Worm (Caenorhabditis elegans) whole organism, mixed stage, embryonic: ENCODE data around the gene Y39G8B.5.

Experiments
- M03D4.4 ChIP-seq: sonication (generic microtip); optimal IDR thresholded peaks from 2 replicates; lab custom pipeline; 2017; ENCODE audit warnings: mild to moderate bottlenecking, missing genetic modification characterization, missing compliant biosample characterization
- bed-3 ChIP-seq: fragments of 200-800 bp; sonication (Bioruptor generic); optimal IDR thresholded peaks from 3 replicates; lab custom pipeline; 2018; ENCODE audit warnings: mild to moderate bottlenecking, missing genetic modification characterization, moderate library complexity, missing compliant biosample characterization
- blmp-1 ChIP-seq: fragments of 150-350 bp; optimal IDR thresholded peaks from 2 replicates; lab custom pipeline; 2014; ENCODE audit warnings: missing biosample characterization, missing genetic modification characterization
- ceh-43 ChIP-seq: fragments of 200-800 bp; sonication (Bioruptor generic); optimal IDR thresholded peaks from 2 replicates; lab custom pipeline; 2018; ENCODE audit warnings: mild to moderate bottlenecking, missing genetic modification characterization, moderate library complexity, missing compliant biosample characterization
- ceh-83 ChIP-seq: fragments of 200-800 bp; sonication (Bioruptor generic); optimal IDR thresholded peaks from 2 replicates; lab custom pipeline; 2018; ENCODE audit warnings: mild to moderate bottlenecking, missing genetic modification characterization, missing compliant biosample characterization
- ces-1 ChIP-seq: fragments of 150-350 bp; optimal IDR thresholded peaks from 2 replicates; lab custom pipeline; 2014; ENCODE audit warnings: missing biosample characterization, missing genetic modification reagents, missing genetic modification characterization
- cnd-1 ChIP-seq: fragments of 200-800 bp; sonication (Bioruptor generic); optimal IDR thresholded peaks from 2 replicates; lab custom pipeline; 2018; ENCODE audit warnings: mild to moderate bottlenecking, missing genetic modification characterization, missing compliant biosample characterization
- drap-1 ChIP-seq: fragments of 200-800 bp; sonication (Bioruptor generic); optimal IDR thresholded peaks from 3 replicates; lab custom pipeline; 2018; ENCODE audit warnings: mild to moderate bottlenecking, missing genetic modification characterization, missing compliant biosample characterization
- elt-1 ChIP-seq: sonication (generic microtip); optimal IDR thresholded peaks from 2 replicates; lab custom pipeline; 2017; ENCODE audit warnings: missing genetic modification characterization, mild to moderate bottlenecking, missing compliant biosample characterization, antibody characterized with exemption, moderate library complexity, borderline replicate concordance; ENCODE audit not compliant: insufficient read depth
- elt-3 ChIP-seq: fragments of 150-350 bp; optimal IDR thresholded peaks from 2 replicates; lab custom pipeline; 2014; ENCODE audit warnings: missing biosample characterization, missing genetic modification characterization
- flh-1 ChIP-seq: fragments of 200-800 bp; sonication (Bioruptor generic); optimal IDR thresholded peaks from 2 replicates; lab custom pipeline; 2018; ENCODE audit warnings: mild to moderate bottlenecking, missing genetic modification characterization, moderate library complexity, missing compliant biosample characterization
- ham-2 ChIP-seq: fragments of 200-800 bp; sonication (Bioruptor generic); optimal IDR thresholded peaks from 2 replicates; lab custom pipeline; 2018; ENCODE audit warnings: mild to moderate bottlenecking, missing genetic modification characterization, missing compliant biosample characterization
- lin-13 ChIP-seq: fragments of 150-350 bp; optimal IDR thresholded peaks from 2 replicates; lab custom pipeline; 2014; ENCODE audit warnings: missing biosample characterization, missing genetic modification characterization
- mab-5 ChIP-seq: fragments of 150-350 bp; optimal IDR thresholded peaks from 2 replicates; lab custom pipeline; 2014; ENCODE audit warnings: missing biosample characterization, missing genetic modification characterization
- mep-1 ChIP-seq: fragments of 150-350 bp; optimal IDR thresholded peaks from 2 replicates; lab custom pipeline; 2017; ENCODE audit warnings: missing biosample characterization, missing genetic modification reagents, missing genetic modification characterization, inconsistent platforms
- mls-2 ChIP-seq: sonication (generic microtip); optimal IDR thresholded peaks from 2 replicates; lab custom pipeline; 2016; ENCODE audit warnings: mild to moderate bottlenecking, missing genetic modification characterization, moderate library complexity, missing compliant biosample characterization
- nhr-2 ChIP-seq: fragments of 150-350 bp; optimal IDR thresholded peaks from 2 replicates; lab custom pipeline; 2014; ENCODE audit warnings: missing biosample characterization, missing genetic modification characterization
- nhr-237 ChIP-seq: fragments of 150-350 bp; optimal IDR thresholded peaks from 2 replicates; lab custom pipeline; 2014; ENCODE audit warnings: missing biosample characterization, missing genetic modification characterization
- nhr-28 ChIP-seq: fragments of 150-350 bp; optimal IDR thresholded peaks from 2 replicates; lab custom pipeline; 2014; ENCODE audit warnings: missing biosample characterization, missing genetic modification characterization
- nhr-76 ChIP-seq: sonication (generic microtip); optimal IDR thresholded peaks from 2 replicates; lab custom pipeline; 2017; ENCODE audit warnings: missing biosample characterization, missing genetic modification characterization
- sem-2 ChIP-seq: fragments of 200-800 bp; sonication (Bioruptor generic); optimal IDR thresholded peaks from 2 replicates; lab custom pipeline; 2018; ENCODE audit warnings: mild to moderate bottlenecking, missing genetic modification characterization, missing compliant biosample characterization
- snpc-4 ChIP-seq: fragments of 150-350 bp; optimal IDR thresholded peaks from 2 replicates; lab custom pipeline; 2014; ENCODE audit warnings: missing biosample characterization, missing genetic modification characterization
- sptf-1 ChIP-seq: sonication (generic microtip); optimal IDR thresholded peaks from 2 replicates; lab custom pipeline; 2017; ENCODE audit warnings: mild to moderate bottlenecking, missing genetic modification characterization, moderate library complexity, missing compliant biosample characterization
- unc-120 ChIP-seq: sonication (generic microtip); optimal IDR thresholded peaks from 2 replicates; lab custom pipeline; 2017; ENCODE audit warnings: missing genetic modification characterization, missing compliant biosample characterization; ENCODE audit not compliant: poor library complexity, severe bottlenecking
- unc-39 ChIP-seq: fragments of 150-350 bp; optimal IDR thresholded peaks from 2 replicates; lab custom pipeline; 2014; ENCODE audit warnings: missing biosample characterization, missing genetic modification characterization
- unc-62 ChIP-seq: fragments of 150-350 bp; optimal IDR thresholded peaks from 2 replicates; lab custom pipeline; 2014; ENCODE audit warnings: missing biosample characterization, missing genetic modification reagents, missing genetic modification characterization
- zip-8 ChIP-seq: fragments of 150-350 bp; optimal IDR thresholded peaks from 2 replicates; lab custom pipeline; 2014; ENCODE audit warnings: missing biosample characterization, missing genetic modification characterization

The Y39G8B.5 gene

ce11 chrII:14018192-14018591 lies 26.6 kb upstream of the Y39G8B.5 start:
- TF ChIP-seq ham-2 (GFP tag; lab: Kevin White, UChicago) (no peak), sptf-1 (tag; lab: Kevin White, UChicago) (peak; percentile 59), cnd-1 (peak; percentile 34), nhr-76 (tag; lab: Kevin White, UChicago) (no peak), mep-1 (tag; lab: Kevin White, UChicago) (peak; percentile 58), M03D4.4 (tag; lab: Kevin White, UChicago) (no peak), ceh-43 (GFP tag; lab: Kevin White, UChicago) (no peak), unc-62 (GFP tag; lab: Kevin White, UChicago) (no peak), ces-1 (GFP tag; lab: Kevin White, UChicago) (no peak), snpc-4 (no peak), ceh-83 (GFP tag; lab: Kevin White, UChicago) (peak; percentile 63), drap-1 (GFP tag; lab: Kevin White, UChicago) (peak; percentile 26), lin-13 (tag; lab: Kevin White, UChicago) (peak; percentile 39)

ce11 chrII:14016865-14017264 lies 25.2 kb upstream of the Y39G8B.5 start, which contains the start of gene cyp-37A1:
TSS of gene cyp-37A1 (minus strand) at chrII:14016965.
- no peak for TF ChIP-seq ceh-83 (GFP tag; lab: Kevin White, UChicago)
- TF ChIP-seq nhr-237 (tag; lab: Kevin White, UChicago): no peak
- TF ChIP-seq mep-1 (tag; lab: Kevin White, UChicago): no peak
- TF ChIP-seq nhr-76 (tag; lab: Kevin White, UChicago): no peak
- no peak for TF ChIP-seq zip-8 (tag; lab: Kevin White, UChicago)
- no peak for TF ChIP-seq sem-2 (GFP tag; lab: Kevin White, UChicago)
- TF ChIP-seq elt-3 (tag; lab: Kevin White, UChicago): no peak
- TF ChIP-seq unc-62 (GFP tag; lab: Kevin White, UChicago): no peak
- TF ChIP-seq M03D4.4 (tag; lab: Kevin White, UChicago): no peak
- TF ChIP-seq cnd-1: no peak
- no peak for TF ChIP-seq snpc-4
- no peak for TF ChIP-seq mab-5 (tag; lab: Kevin White, UChicago)
- no peak for TF ChIP-seq unc-120 (tag; lab: Kevin White, UChicago)
- TF ChIP-seq nhr-2 (tag; lab: Kevin White, UChicago): no peak

- TF ChIP-seq unc-120 (tag; lab: Kevin White, UChicago): no peak
- no peak for TF ChIP-seq mep-1 (tag; lab: Kevin White, UChicago)
- TF ChIP-seq elt-3 (tag; lab: Kevin White, UChicago): no peak
- TF ChIP-seq unc-62 (GFP tag; lab: Kevin White, UChicago): no peak
- no peak for TF ChIP-seq flh-1
- no peak for TF ChIP-seq unc-39
- TF ChIP-seq lin-13 (tag; lab: Kevin White, UChicago): no peak
- TF ChIP-seq, all 35 proteins: peak for 0
Observed at ce11 chrII:14014637-14015036, 23.0 kb upstream of the Y39G8B.5 start.

- no peak for TF ChIP-seq unc-39
- no peak for TF ChIP-seq mls-2
- TF ChIP-seq nhr-28: no peak
- no peak for TF ChIP-seq ces-1 (GFP tag; lab: Kevin White, UChicago)
- TF ChIP-seq sptf-1 (tag; lab: Kevin White, UChicago): no peak
- no peak for TF ChIP-seq bed-3
- TF ChIP-seq ham-2 (GFP tag; lab: Kevin White, UChicago): no peak
- TF ChIP-seq blmp-1 (tag; lab: Kevin White, UChicago): no peak
- no peak for TF ChIP-seq elt-1 (tag; lab: Kevin White, UChicago)
- no peak for TF ChIP-seq unc-120 (tag; lab: Kevin White, UChicago)
- TF ChIP-seq, all 35 proteins: peak for 0
Observed at ce11 chrII:14010656-14011376, 19.2 kb upstream of the Y39G8B.5 start, which contains the start of gene F01D5.8. TSS of gene F01D5.8 (plus strand) at chrII:14010706.

ce11 chrII:14008359-14008758 lies 16.7 kb upstream of the Y39G8B.5 start, which contains the start of gene F01D5.7:
TSS of gene F01D5.7 (plus strand) at chrII:14008659.
- no peak for TF ChIP-seq unc-62 (GFP tag; lab: Kevin White, UChicago)
- TF ChIP-seq snpc-4: no peak
- TF ChIP-seq, all 35 proteins: peak for 0
